Fruit fly (Drosophila melanogaster) whole organism, pupa: ENCODE data around the gene dnc.
A peak's percentile ranks its signal among the peaks of the same experiment; 100 is the strongest.

Experiments used
- CG13204 ChIP-seq: fragments of 200-800 bp; sonication (Bioruptor generic); optimal IDR thresholded peaks from 2 replicates; lab custom pipeline; 2018; ENCODE audit warnings: missing biosample characterization, mild to moderate bottlenecking, missing genetic modification characterization, moderate library complexity
- CG17806 ChIP-seq: fragments of 200-800 bp; sonication (Bioruptor generic); optimal IDR thresholded peaks from 2 replicates; lab custom pipeline; 2018; ENCODE audit warnings: missing biosample characterization, mild to moderate bottlenecking, missing genetic modification characterization, moderate library complexity
- CG32121 ChIP-seq: fragments of 200-800 bp; sonication (Bioruptor generic); IDR thresholded peaks from 2 replicates; pipeline ENCODE4 v1.3.6; 2022; ENCODE audit warnings: missing biosample characterization, missing genetic modification characterization
- CG4496 ChIP-seq: fragments of 200-800 bp; sonication (Bioruptor generic); IDR thresholded peaks from 3 replicates; pipeline ENCODE4 v1.3.6; 2022; ENCODE audit warnings: missing biosample characterization, missing genetic modification characterization
- D1 ChIP-seq: fragments of 200-800 bp; sonication (Bioruptor generic); optimal IDR thresholded peaks from 2 replicates; lab custom pipeline; 2018; ENCODE audit warnings: missing biosample characterization, mild to moderate bottlenecking, missing genetic modification characterization, moderate library complexity
- EcR ChIP-seq: fragments of 200-800 bp; sonication (Bioruptor generic); optimal IDR thresholded peaks from 3 replicates; lab custom pipeline; 2019; ENCODE audit warnings: missing biosample characterization, missing genetic modification characterization, mild to moderate bottlenecking, moderate library complexity, missing genetic modification reagents
- Pif1A ChIP-seq: fragments of 200-800 bp; sonication (Bioruptor generic); optimal IDR thresholded peaks from 3 replicates; lab custom pipeline; 2016; ENCODE audit warnings: missing biosample characterization, missing genetic modification characterization
- Pif1B ChIP-seq: fragments of 200-800 bp; sonication (Bioruptor generic); optimal IDR thresholded peaks from 3 replicates; lab custom pipeline; 2016; ENCODE audit warnings: missing biosample characterization, missing genetic modification characterization

DNA sequence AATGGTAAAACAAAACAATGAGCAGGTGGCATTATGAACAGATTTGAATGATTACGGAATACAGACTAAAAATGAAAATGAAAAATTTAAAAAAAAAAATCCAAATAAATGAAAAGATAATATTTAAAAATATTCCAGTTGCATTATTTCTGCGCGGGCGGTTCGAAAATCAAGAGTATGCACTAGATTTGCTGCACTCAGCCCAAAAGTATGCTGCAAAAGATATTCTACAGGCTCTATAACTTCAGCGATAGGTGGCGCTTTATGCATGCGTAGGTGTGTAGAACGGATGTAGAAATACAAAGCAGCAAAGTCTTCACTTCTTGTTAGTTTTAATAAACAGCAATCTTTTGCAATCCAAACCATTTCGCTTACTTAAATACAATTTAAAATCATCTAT, 167.4 kb downstream of the dnc start:
- TF ChIP-seq Pif1B (GFP tag; lab: Kevin White, UChicago): no peak
- TF ChIP-seq CG13204: no peak
- no peak for TF ChIP-seq Pif1A (GFP tag; lab: Kevin White, UChicago)
- TF ChIP-seq CG32121 (GFP tag; lab: Robert Waterston, UW): no peak
- peak; percentile 64 for TF ChIP-seq D1 (tag; lab: Kevin White, UChicago)
- TF ChIP-seq CG17806 (tag; lab: Kevin White, UChicago): no peak
- no peak for TF ChIP-seq CG4496 (GFP tag; lab: Robert Waterston, UW)
- no peak for TF ChIP-seq EcR (GFP tag; lab: Kevin White, UChicago)
